Fruit fly (Drosophila melanogaster) whole organism, embryonic: ENCODE data around the gene beag.

Experiments
- B-H2 ChIP-seq: fragments of 200-800 bp; sonication (Bioruptor generic); optimal IDR thresholded peaks from 2 replicates; lab custom pipeline; 2018; ENCODE audit warnings: missing biosample characterization, mild to moderate bottlenecking, missing genetic modification characterization
- Bgb ChIP-seq: fragments of 200-800 bp; sonication (Bioruptor generic); IDR thresholded peaks from 2 replicates; pipeline ENCODE4 v1.3.6; 2022; ENCODE audit warnings: missing biosample characterization, missing genetic modification characterization; ENCODE audit not compliant: partially characterized antibody
- Blimp-1 ChIP-seq: fragments of 200-800 bp; sonication (Bioruptor generic); optimal IDR thresholded peaks from 3 replicates; lab custom pipeline; 2018; ENCODE audit warnings: missing biosample characterization, missing genetic modification characterization, mild to moderate bottlenecking, moderate library complexity, missing genetic modification reagents
- CG10979 ChIP-seq: fragments of 200-800 bp; sonication (Bioruptor generic); optimal IDR thresholded peaks from 2 replicates; lab custom pipeline; 2018; ENCODE audit warnings: missing biosample characterization, mild to moderate bottlenecking, missing genetic modification characterization, moderate library complexity
- CG11504 ChIP-seq: fragments of 200-800 bp; sonication (Bioruptor generic); optimal IDR thresholded peaks from 3 replicates; lab custom pipeline; 2019; ENCODE audit warnings: missing biosample characterization, mild to moderate bottlenecking, missing genetic modification characterization, moderate library complexity
- CG13287 ChIP-seq: fragments of 200-800 bp; sonication (Bioruptor generic); IDR thresholded peaks from 2 replicates; pipeline ENCODE4 v1.3.6; 2022; ENCODE audit warnings: missing biosample characterization, missing genetic modification characterization; ENCODE audit not compliant: partially characterized antibody
- CG14860 ChIP-seq: fragments of 200-800 bp; sonication (Bioruptor generic); IDR thresholded peaks from 3 replicates; pipeline ENCODE4 v1.3.6; 2022; ENCODE audit warnings: missing biosample characterization, missing genetic modification characterization; ENCODE audit not compliant: partially characterized antibody
- CG16813 ChIP-seq: fragments of 200-800 bp; sonication (Bioruptor generic); IDR thresholded peaks from 3 replicates; pipeline ENCODE4 v1.3.6; 2022; ENCODE audit warnings: missing biosample characterization, missing genetic modification characterization; ENCODE audit not compliant: partially characterized antibody
- CG16863 ChIP-seq: fragments of 200-800 bp; sonication (Bioruptor generic); optimal IDR thresholded peaks from 3 replicates; lab custom pipeline; 2016; ENCODE audit warnings: missing biosample characterization, missing genetic modification characterization
- CG18599 ChIP-seq: fragments of 200-800 bp; sonication (Bioruptor generic); optimal IDR thresholded peaks from 3 replicates; lab custom pipeline; 2017; ENCODE audit warnings: missing biosample characterization, missing genetic modification characterization, mild to moderate bottlenecking, moderate library complexity, missing genetic modification reagents
- CG2199 ChIP-seq: fragments of 200-800 bp; sonication (Bioruptor generic); IDR thresholded peaks from 3 replicates; pipeline ENCODE4 v1.3.6; 2022; ENCODE audit warnings: missing biosample characterization, missing genetic modification characterization
- CG31441 ChIP-seq: fragments of 200-800 bp; sonication (Bioruptor generic); IDR thresholded peaks from 2 replicates; pipeline ENCODE4 v1.3.6; 2022; ENCODE audit warnings: missing biosample characterization, missing genetic modification characterization
- CG3407 ChIP-seq: fragments of 200-800 bp; sonication (Bioruptor generic); optimal IDR thresholded peaks from 2 replicates; lab custom pipeline; 2018; ENCODE audit warnings: missing biosample characterization, mild to moderate bottlenecking, missing genetic modification characterization
- CG34422 ChIP-seq: fragments of 200-800 bp; sonication (Bioruptor generic); IDR thresholded peaks from 3 replicates; pipeline ENCODE4 v1.3.6; 2022; ENCODE audit warnings: missing biosample characterization, missing genetic modification characterization
- CG4730 ChIP-seq: fragments of 200-800 bp; sonication (Bioruptor generic); IDR thresholded peaks from 2 replicates; pipeline ENCODE4 v1.3.6; 2022; ENCODE audit warnings: missing biosample characterization, missing genetic modification characterization
- CG6272 ChIP-seq: fragments of 200-800 bp; sonication (Bioruptor generic); IDR thresholded peaks from 2 replicates; pipeline ENCODE4 v1.3.6; 2022; ENCODE audit warnings: missing biosample characterization, missing genetic modification characterization
- CG6791 ChIP-seq: fragments of 200-800 bp; sonication (Bioruptor generic); IDR thresholded peaks from 3 replicates; pipeline ENCODE4 v1.3.6; 2022; ENCODE audit warnings: missing biosample characterization, missing genetic modification characterization; ENCODE audit not compliant: partially characterized antibody
- CG6813 ChIP-seq: fragments of 200-800 bp; sonication (Bioruptor generic); optimal IDR thresholded peaks from 2 replicates; lab custom pipeline; 2017; ENCODE audit warnings: missing biosample characterization, missing genetic modification characterization, mild to moderate bottlenecking, moderate library complexity, missing genetic modification reagents
- CG7357 ChIP-seq: fragments of 200-800 bp; sonication (Bioruptor generic); IDR thresholded peaks from 3 replicates; pipeline ENCODE4 v1.3.6; 2022; ENCODE audit warnings: missing biosample characterization, missing genetic modification characterization
- CG7987 ChIP-seq: fragments of 200-800 bp; sonication (Bioruptor generic); optimal IDR thresholded peaks from 2 replicates; lab custom pipeline; 2018; ENCODE audit warnings: missing biosample characterization, mild to moderate bottlenecking, missing genetic modification characterization, moderate library complexity
- CTCF ChIP-seq: fragments of 200-800 bp; sonication (Bioruptor generic); optimal IDR thresholded peaks from 2 replicates; lab custom pipeline; 2017; ENCODE audit warnings: missing biosample characterization, mild to moderate bottlenecking, missing genetic modification characterization, moderate library complexity
- Dad ChIP-seq: fragments of 200-800 bp; sonication (Bioruptor generic); optimal IDR thresholded peaks from 3 replicates; lab custom pipeline; 2016; ENCODE audit warnings: missing biosample characterization, missing genetic modification characterization
- Dp ChIP-seq: fragments of 200-800 bp; sonication (Bioruptor generic); optimal IDR thresholded peaks from 2 replicates; lab custom pipeline; 2018; ENCODE audit warnings: missing biosample characterization, mild to moderate bottlenecking, missing genetic modification characterization, moderate library complexity
- Drgx ChIP-seq: fragments of 200-800 bp; sonication (Bioruptor generic); IDR thresholded peaks from 2 replicates; pipeline ENCODE4 v1.3.6; 2022; ENCODE audit warnings: missing biosample characterization, missing genetic modification characterization
- Ets65A ChIP-seq: fragments of 200-800 bp; sonication (Bioruptor generic); peaks from one replicate; lab custom pipeline; 2016; ENCODE audit warnings: missing biosample characterization, missing genetic modification characterization
- H2.0 ChIP-seq: fragments of 200-800 bp; sonication (Bioruptor generic); IDR thresholded peaks from 2 replicates; pipeline ENCODE4 v1.3.6; 2022; ENCODE audit warnings: missing biosample characterization, missing genetic modification characterization
- Hr3 ChIP-seq: fragments of 200-800 bp; sonication (Bioruptor generic); optimal IDR thresholded peaks from 3 replicates; lab custom pipeline; 2016; ENCODE audit warnings: missing biosample characterization, missing genetic modification characterization
- Med ChIP-seq: fragments of 200-800 bp; sonication (Bioruptor generic); peaks from one replicate; lab custom pipeline; 2016; ENCODE audit warnings: missing biosample characterization, missing genetic modification characterization, mild to moderate bottlenecking, inconsistent platforms, moderate library complexity
- Opbp ChIP-seq: fragments of 200-800 bp; sonication (Bioruptor generic); IDR thresholded peaks from 3 replicates; pipeline ENCODE4 v1.3.6; 2022; ENCODE audit warnings: missing biosample characterization, missing genetic modification characterization; ENCODE audit not compliant: partially characterized antibody
- Xrp1 ChIP-seq: fragments of 200-800 bp; sonication (Bioruptor generic); IDR thresholded peaks from 2 replicates; pipeline ENCODE4 v1.3.6; 2022; ENCODE audit warnings: missing biosample characterization, missing genetic modification characterization
- al ChIP-seq: fragments of 200-800 bp; sonication (Bioruptor generic); IDR thresholded peaks from 2 replicates; pipeline ENCODE4 v1.3.6; 2022; ENCODE audit warnings: missing biosample characterization, missing genetic modification characterization
- amos ChIP-seq: fragments of 200-800 bp; sonication (Bioruptor generic); IDR thresholded peaks from 2 replicates; pipeline ENCODE4 v1.3.6; 2022; ENCODE audit warnings: missing biosample characterization, missing genetic modification characterization; ENCODE audit not compliant: partially characterized antibody
- bbx ChIP-seq: fragments of 200-800 bp; sonication (Bioruptor generic); IDR thresholded peaks from 2 replicates; pipeline ENCODE4 v1.3.6; 2022; ENCODE audit warnings: missing biosample characterization, missing genetic modification characterization; ENCODE audit not compliant: partially characterized antibody
- bcd ChIP-seq: fragments of 200-800 bp; sonication (Bioruptor generic); optimal IDR thresholded peaks from 2 replicates; lab custom pipeline; 2017; ENCODE audit warnings: missing biosample characterization, mild to moderate bottlenecking, missing genetic modification characterization
- bsh ChIP-seq, 2 experiments: fragments of 200-800 bp; sonication (Bioruptor generic); optimal IDR thresholded peaks; 2 replicates each; lab custom pipeline; 2017 to 2018; ENCODE audit warnings: mild to moderate bottlenecking in 2 of 2, missing biosample characterization in 2 of 2, missing genetic modification characterization in 2 of 2, moderate library complexity in 1 of 2
- corto ChIP-seq: fragments of 200-800 bp; sonication (Bioruptor generic); optimal IDR thresholded peaks from 2 replicates; lab custom pipeline; 2016; ENCODE audit warnings: missing biosample characterization, mild to moderate bottlenecking, missing genetic modification characterization, moderate library complexity
- ems ChIP-seq: fragments of 200-800 bp; sonication (Bioruptor generic); optimal IDR thresholded peaks from 3 replicates; lab custom pipeline; 2016; ENCODE audit warnings: missing biosample characterization, missing genetic modification characterization
- insv ChIP-seq, 2 experiments: fragments of 200-800 bp; sonication (Bioruptor generic); optimal IDR thresholded peaks; 3 replicates each; lab custom pipeline; 2016 to 2018; ENCODE audit warnings: missing biosample characterization in 2 of 2, missing genetic modification characterization in 2 of 2
- nom ChIP-seq: fragments of 200-800 bp; sonication (Bioruptor generic); optimal IDR thresholded peaks from 2 replicates; lab custom pipeline; 2017; ENCODE audit warnings: missing biosample characterization, missing genetic modification characterization, mild to moderate bottlenecking, moderate library complexity, missing genetic modification reagents
- onecut ChIP-seq: fragments of 200-800 bp; sonication (Bioruptor generic); IDR thresholded peaks from 2 replicates; pipeline ENCODE4 v1.3.6; 2022; ENCODE audit warnings: missing biosample characterization, missing genetic modification characterization
- sens ChIP-seq: fragments of 200-800 bp; sonication (Bioruptor generic); peaks from one replicate; lab custom pipeline; 2016; ENCODE audit warnings: missing biosample characterization, missing genetic modification characterization
- sna ChIP-seq: fragments of 200-800 bp; sonication (Bioruptor generic); IDR thresholded peaks from 2 replicates; pipeline ENCODE4 v1.3.6; 2022; ENCODE audit warnings: missing biosample characterization, missing genetic modification characterization; ENCODE audit not compliant: partially characterized antibody
- sr ChIP-seq: fragments of 200-800 bp; sonication (Bioruptor generic); IDR thresholded peaks from 3 replicates; pipeline ENCODE4 v1.3.6; 2022; ENCODE audit warnings: missing biosample characterization, missing genetic modification characterization
- tgo ChIP-seq: fragments of 200-800 bp; sonication (Bioruptor generic); IDR thresholded peaks from 3 replicates; pipeline ENCODE4 v1.3.6; 2022; ENCODE audit warnings: missing biosample characterization, missing genetic modification characterization
- vnd ChIP-seq: fragments of 200-800 bp; sonication (Bioruptor generic); IDR thresholded peaks from 3 replicates; pipeline ENCODE4 v1.3.6; 2022; ENCODE audit warnings: missing biosample characterization, missing genetic modification characterization; ENCODE audit not compliant: partially characterized antibody
- yki ChIP-seq: fragments of >200 bp; optimal IDR thresholded peaks from 3 replicates; lab custom pipeline; 2018

beag gene

dm6 chr3R:9074934-9075333 is 10.1 kb upstream of the beag start:
- no peak for TF ChIP-seq yki (lab: Kevin White, UChicago)
- no peak for TF ChIP-seq al (GFP tag; lab: Robert Waterston, UW)
- TF ChIP-seq sr (GFP tag; lab: Robert Waterston, UW) = no peak
- TF ChIP-seq Xrp1 = peak; percentile 20; the same call in 1 of the 2 replicates
- peak in 1 of 2 experiments; percentile 28 for TF ChIP-seq bsh (GFP tag; optimal IDR thresholded peaks at IDR 0.05; lab: Kevin White, UChicago)
- peak; percentile 18 for TF ChIP-seq CG10979 (tag; lab: Kevin White, UChicago)
- no peak for TF ChIP-seq CG16863
- TF ChIP-seq Ets65A (GFP tag; lab: Kevin White, UChicago) = peak; percentile 81
- no peak for TF ChIP-seq corto (GFP tag; lab: Kevin White, UChicago)
- TF ChIP-seq CG11504 (tag; lab: Kevin White, UChicago) = no peak
- TF ChIP-seq CG18599 (GFP tag; lab: Kevin White, UChicago) = peak; percentile 29
- peak; percentile 52; the same call in 1 of the 2 replicates for TF ChIP-seq Drgx (GFP tag; lab: Robert Waterston, UW)
- no peak for TF ChIP-seq onecut (GFP tag; lab: Robert Waterston, UW)
- peak; percentile 68 for TF ChIP-seq Med (GFP tag; lab: Kevin White, UChicago)
- TF ChIP-seq Blimp-1 (GFP tag; lab: Kevin White, UChicago) = peak; percentile 12
- TF ChIP-seq sens (GFP tag; lab: Kevin White, UChicago) = peak; percentile 28
- TF ChIP-seq CG31441 = 0 out of 2 replicates have a peak, but pooled peaks have one; percentile 12
- no peak for TF ChIP-seq CG7987 (GFP tag; lab: Kevin White, UChicago)
- TF ChIP-seq nom (GFP tag; lab: Kevin White, UChicago) = no peak
- no peak for TF ChIP-seq CG6813 (GFP tag; lab: Kevin White, UChicago)
- TF ChIP-seq CG34422 (GFP tag; lab: Robert Waterston, UW) = no peak
- TF ChIP-seq ems = peak; percentile 7

- TF ChIP-seq Dad (no peak), Dp (no peak), Hr3 (GFP tag; lab: Kevin White, UChicago) (no peak), CG16813 (GFP tag; lab: Robert Waterston, UW) (peak; percentile 57), CG4730 (GFP tag; lab: Robert Waterston, UW) (no peak), Bgb (GFP tag; lab: Robert Waterston, UW) (peak; percentile 52), CG2199 (GFP tag; lab: Robert Waterston, UW) (peak; percentile 34; the same call in 1 of the 3 replicates), CG6813 (GFP tag; lab: Kevin White, UChicago) (no peak), amos (peak; percentile 56; the same call in 1 of the 2 replicates), CG7357 (GFP tag; lab: Robert Waterston, UW) (no peak), B-H2 (GFP tag; lab: Kevin White, UChicago) (no peak), vnd (0 out of 3 replicates have a peak, but pooled peaks have one; percentile 40), CG6791 (GFP tag; lab: Robert Waterston, UW) (0 out of 3 replicates have a peak, but pooled peaks have one; percentile 40)
Observed at dm6 chr3R:9069874-9070273, 5.0 kb upstream of the beag start.

dm6 chr3R:9068418-9068817 is 3.5 kb upstream of the beag start:
- TF ChIP-seq insv (GFP tag; optimal IDR thresholded peaks at IDR 0.05; lab: Kevin White, UChicago) (no peak), CG3407 (no peak), H2.0 (GFP tag; lab: Robert Waterston, UW) (no peak), Med (GFP tag; lab: Kevin White, UChicago) (peak; percentile 78), Opbp (GFP tag; lab: Robert Waterston, UW) (peak; percentile 64; the same call in 1 of the 3 replicates), bbx (GFP tag; lab: Robert Waterston, UW) (peak; percentile 54; the same call in 1 of the 2 replicates), CG14860 (GFP tag; lab: Robert Waterston, UW) (peak; percentile 67; the same call in 1 of the 3 replicates), bcd (peak; percentile 23), Ets65A (GFP tag; lab: Kevin White, UChicago) (peak; percentile 75), vnd (peak; percentile 66), amos (peak; percentile 70; the same call in 1 of the 2 replicates), CTCF (peak; percentile 55), CG16813 (GFP tag; lab: Robert Waterston, UW) (peak; percentile 71), sna (GFP tag; lab: Robert Waterston, UW) (no peak), CG6791 (GFP tag; lab: Robert Waterston, UW) (peak; percentile 71; the same call in 2 of the 3 replicates), tgo (GFP tag; lab: Robert Waterston, UW) (0 out of 3 replicates have a peak, but pooled peaks have one; percentile 15), CG2199 (GFP tag; lab: Robert Waterston, UW) (0 out of 3 replicates have a peak, but pooled peaks have one; percentile 27), CG13287 (GFP tag; lab: Robert Waterston, UW) (0 out of 2 replicates have a peak, but pooled peaks have one; percentile 20), CG6272 (GFP tag; lab: Robert Waterston, UW) (peak; percentile 37; the same call in 1 of the 2 replicates)
